Worm (Caenorhabditis elegans): ENCODE data around the gene emc-1.

DNA sequence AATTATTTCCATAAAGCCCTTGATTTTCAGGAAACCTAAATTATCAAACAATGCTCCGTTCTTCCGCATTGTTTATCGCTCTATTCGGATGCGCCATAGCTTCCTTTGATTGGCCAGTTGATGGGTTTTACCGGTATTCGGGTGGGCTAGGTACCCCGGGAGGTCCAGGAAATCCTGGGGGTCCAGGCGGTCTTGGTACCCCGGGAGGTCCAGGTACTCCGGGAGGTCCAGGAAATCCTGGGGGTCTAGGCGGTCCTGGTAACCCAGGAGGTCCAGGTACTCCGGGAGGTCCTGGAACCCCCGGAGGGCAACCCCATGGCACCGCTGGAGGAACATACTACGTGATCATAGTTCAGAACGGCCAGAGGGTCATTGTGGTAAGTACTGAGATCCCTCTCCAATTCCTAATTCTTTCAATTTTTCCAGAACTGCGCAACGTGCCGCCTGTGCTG lies 29.6 kb downstream of the emc-1 start, which contains the start of gene H17B01.2:
- TF ChIP-seq egl-27 (tag; optimal IDR thresholded peaks at IDR 0.05) (no peak), Y55F3AM.14 (GFP tag; optimal IDR thresholded peaks at IDR 0.05) (no peak)
